Worm (Caenorhabditis elegans) whole organism, L4 larva: ENCODE data around the gene flp-26.
A peak's percentile ranks its signal among the peaks of the same experiment; 100 is the strongest.

Source experiments
- F10B5.3 ChIP-seq: sonication (generic microtip); optimal IDR thresholded peaks from 2 replicates; lab custom pipeline; 2016; ENCODE audit warnings: mild to moderate bottlenecking, missing genetic modification characterization, missing compliant biosample characterization
- F49E8.2 ChIP-seq: sonication (generic microtip); optimal IDR thresholded peaks from 2 replicates; lab custom pipeline; 2016; ENCODE audit warnings: missing compliant biosample characterization, mild to moderate bottlenecking, missing genetic modification characterization, borderline replicate concordance
- R02D3.7 ChIP-seq: fragments of 150-350 bp; sonication (generic microtip); optimal IDR thresholded peaks from 3 replicates; lab custom pipeline; 2014; ENCODE audit warnings: missing biosample characterization, missing genetic modification characterization
- T20F7.1 ChIP-seq: fragments of 200-800 bp; sonication (Bioruptor generic); optimal IDR thresholded peaks from 2 replicates; lab custom pipeline; 2018; ENCODE audit warnings: mild to moderate bottlenecking, missing genetic modification characterization, missing compliant biosample characterization
- T26A8.4 ChIP-seq: fragments of 200-800 bp; sonication (Bioruptor generic); IDR thresholded peaks from 2 replicates; pipeline ENCODE4 v1.3.6; 2022; ENCODE audit warnings: missing genetic modification characterization, missing compliant biosample characterization
- aha-1 ChIP-seq: fragments of 150-350 bp; peaks from one replicate; lab custom pipeline; 2014; ENCODE audit warnings: missing biosample characterization, missing genetic modification characterization
- ceh-20 ChIP-seq: fragments of 200-800 bp; sonication (Bioruptor generic); IDR thresholded peaks from 2 replicates; pipeline ENCODE4 v1.3.6; 2022; ENCODE audit warnings: missing genetic modification reagents, missing genetic modification characterization, missing compliant biosample characterization
- ctbp-1 ChIP-seq: fragments of 200-800 bp; sonication (Bioruptor generic); IDR thresholded peaks from 2 replicates; pipeline ENCODE4 v1.3.6; 2022; ENCODE audit warnings: missing genetic modification reagents, missing genetic modification characterization, missing compliant biosample characterization
- daf-12 ChIP-seq: fragments of 150-350 bp; optimal IDR thresholded peaks from 2 replicates; lab custom pipeline; 2014; ENCODE audit warnings: missing biosample characterization, missing genetic modification reagents, missing genetic modification characterization
- dmd-6 ChIP-seq: fragments of 200-800 bp; sonication (Bioruptor generic); IDR thresholded peaks from 2 replicates; pipeline ENCODE4 v1.3.6; 2022; ENCODE audit warnings: missing genetic modification reagents, missing genetic modification characterization, missing compliant biosample characterization
- dmd-8 ChIP-seq: fragments of 200-800 bp; sonication (Bioruptor generic); IDR thresholded peaks from 2 replicates; pipeline ENCODE4 v1.3.6; 2022; ENCODE audit warnings: missing genetic modification characterization, missing compliant biosample characterization
- dmd-9 ChIP-seq: fragments of 200-800 bp; sonication (Bioruptor generic); IDR thresholded peaks from 2 replicates; pipeline ENCODE4 v1.3.6; 2022; ENCODE audit warnings: missing genetic modification reagents, missing genetic modification characterization, missing compliant biosample characterization
- duxl-1 ChIP-seq: sonication (generic microtip); optimal IDR thresholded peaks from 2 replicates; lab custom pipeline; 2016; ENCODE audit warnings: mild to moderate bottlenecking, missing genetic modification characterization, moderate library complexity, missing compliant biosample characterization; ENCODE audit not compliant: poor library complexity
- dve-1 ChIP-seq: sonication (generic microtip); optimal IDR thresholded peaks from 2 replicates; lab custom pipeline; 2017; ENCODE audit warnings: antibody characterized with exemption, mild to moderate bottlenecking, missing genetic modification characterization, missing compliant biosample characterization; ENCODE audit not compliant: insufficient read depth
- egl-27 ChIP-seq: sonication (generic microtip); optimal IDR thresholded peaks from 3 replicates; lab custom pipeline; 2017; ENCODE audit warnings: missing biosample characterization, missing genetic modification reagents, missing genetic modification characterization
- gei-8 ChIP-seq: fragments of 200-800 bp; sonication (Bioruptor generic); optimal IDR thresholded peaks from 2 replicates; lab custom pipeline; 2018; ENCODE audit warnings: mild to moderate bottlenecking, missing genetic modification characterization, missing compliant biosample characterization
- hif-1 ChIP-seq, 2 experiments: sonication (generic microtip); optimal IDR thresholded peaks; 2 replicates each; lab custom pipeline; 2016 to 2017; ENCODE audit warnings: missing compliant biosample characterization in 2 of 2, missing genetic modification characterization in 2 of 2, missing genetic modification reagents in 2 of 2, missing genotype in 2 of 2, mild to moderate bottlenecking in 1 of 2
- hlh-11 ChIP-seq: fragments of 200-800 bp; sonication (Bioruptor generic); optimal IDR thresholded peaks from 2 replicates; lab custom pipeline; 2018; ENCODE audit warnings: mild to moderate bottlenecking, missing genetic modification characterization, missing compliant biosample characterization
- hlh-30 ChIP-seq: sonication (generic microtip); optimal IDR thresholded peaks from 2 replicates; lab custom pipeline; 2017; ENCODE audit warnings: antibody characterized with exemption, mild to moderate bottlenecking, missing genetic modification characterization, missing compliant biosample characterization; ENCODE audit not compliant: insufficient read depth
- jun-1 ChIP-seq: fragments of 150-350 bp; optimal IDR thresholded peaks from 2 replicates; lab custom pipeline; 2014; ENCODE audit warnings: missing biosample characterization, missing genetic modification reagents, missing genetic modification characterization
- lin-15B ChIP-seq: fragments of 150-350 bp; sonication (generic microtip); optimal IDR thresholded peaks from 3 replicates; lab custom pipeline; 2014; ENCODE audit warnings: missing biosample characterization, missing genetic modification characterization
- lin-29 ChIP-seq: fragments of 200-800 bp; sonication (Bioruptor generic); IDR thresholded peaks from 2 replicates; pipeline ENCODE4 v1.3.6; 2022; ENCODE audit warnings: missing genetic modification reagents, missing genetic modification characterization, missing compliant biosample characterization
- lsy-2 ChIP-seq, 2 experiments: fragments of 150-350 bp in 1 of 2; sonication (generic microtip) in 1 of 2; optimal IDR thresholded peaks; 2 replicates each; lab custom pipeline; 2014 to 2017; ENCODE audit warnings: missing biosample characterization in 2 of 2, missing genetic modification characterization in 2 of 2
- mdl-1 ChIP-seq, 2 experiments: fragments of 150-350 bp in 1 of 2; sonication (generic microtip) in 1 of 2; optimal IDR thresholded peaks; 2 replicates each; lab custom pipeline; 2014 to 2017; ENCODE audit warnings: missing biosample characterization in 2 of 2, missing genetic modification characterization in 2 of 2
- mep-1 ChIP-seq: fragments of 150-350 bp; sonication (generic microtip); optimal IDR thresholded peaks from 3 replicates; lab custom pipeline; 2014; ENCODE audit warnings: missing biosample characterization, missing genetic modification characterization
- mes-2 ChIP-seq: sonication (generic microtip); optimal IDR thresholded peaks from 2 replicates; lab custom pipeline; 2016; ENCODE audit warnings: missing genotype, mild to moderate bottlenecking, missing genetic modification characterization, missing compliant biosample characterization; ENCODE audit not compliant: poor library complexity, severe bottlenecking
- nhr-102 ChIP-seq: sonication (generic microtip); optimal IDR thresholded peaks from 2 replicates; lab custom pipeline; 2016; ENCODE audit warnings: mild to moderate bottlenecking, missing genetic modification characterization, moderate library complexity, missing compliant biosample characterization
- nhr-111 ChIP-seq: fragments of 200-800 bp; sonication (Bioruptor generic); optimal IDR thresholded peaks from 2 replicates; lab custom pipeline; 2018; ENCODE audit warnings: mild to moderate bottlenecking, missing genetic modification characterization, missing compliant biosample characterization
- nhr-237 ChIP-seq: sonication (generic microtip); optimal IDR thresholded peaks from 2 replicates; lab custom pipeline; 2017; ENCODE audit warnings: missing biosample characterization, missing genetic modification characterization
- nhr-25 ChIP-seq: sonication (generic microtip); optimal IDR thresholded peaks from 2 replicates; lab custom pipeline; 2017; ENCODE audit warnings: missing genetic modification characterization, mild to moderate bottlenecking, missing compliant biosample characterization, antibody characterized with exemption, moderate library complexity, borderline replicate concordance; ENCODE audit not compliant: insufficient read depth
- nhr-48 ChIP-seq: sonication (generic microtip); optimal IDR thresholded peaks from 2 replicates; lab custom pipeline; 2016; ENCODE audit warnings: mild to moderate bottlenecking, missing genetic modification characterization, missing compliant biosample characterization
- nhr-76 ChIP-seq: fragments of 150-350 bp; optimal IDR thresholded peaks from 2 replicates; lab custom pipeline; 2014; ENCODE audit warnings: missing biosample characterization, missing genetic modification characterization
- php-3 ChIP-seq: fragments of 200-800 bp; sonication (Bioruptor generic); IDR thresholded peaks from 2 replicates; pipeline ENCODE4 v1.3.6; 2022; ENCODE audit warnings: missing genetic modification reagents, missing genetic modification characterization, missing compliant biosample characterization
- rbr-2 ChIP-seq: sonication (generic microtip); optimal IDR thresholded peaks from 2 replicates; lab custom pipeline; 2016; ENCODE audit warnings: missing genotype, missing genetic modification characterization, missing compliant biosample characterization
- set-16 ChIP-seq: fragments of 200-800 bp; sonication (Bioruptor generic); IDR thresholded peaks from 2 replicates; pipeline ENCODE4 v1.3.6; 2022; ENCODE audit warnings: missing genetic modification reagents, missing genetic modification characterization, missing compliant biosample characterization
- skn-1 ChIP-seq: fragments of 150-350 bp; optimal IDR thresholded peaks from 2 replicates; lab custom pipeline; 2014; ENCODE audit warnings: missing biosample characterization, missing genetic modification characterization
- snpc-1.2 ChIP-seq: fragments of 200-800 bp; sonication (Bioruptor generic); IDR thresholded peaks from 2 replicates; pipeline ENCODE4 v1.3.6; 2022; ENCODE audit warnings: missing genetic modification reagents, missing genetic modification characterization, missing compliant biosample characterization
- snpc-4 ChIP-seq: fragments of 150-350 bp; optimal IDR thresholded peaks from 2 replicates; lab custom pipeline; 2014; ENCODE audit warnings: missing biosample characterization, missing genetic modification characterization
- tra-1 ChIP-seq: fragments of 200-800 bp; sonication (Bioruptor generic); IDR thresholded peaks from 2 replicates; pipeline ENCODE4 v1.3.6; 2022; ENCODE audit warnings: missing genetic modification reagents, missing genetic modification characterization, missing compliant biosample characterization
- unc-130 ChIP-seq: sonication (generic microtip); optimal IDR thresholded peaks from 2 replicates; lab custom pipeline; 2016; ENCODE audit warnings: missing genetic modification reagents, missing genetic modification characterization, missing compliant biosample characterization
- unc-39 ChIP-seq: sonication (generic microtip); optimal IDR thresholded peaks from 2 replicates; lab custom pipeline; 2017; ENCODE audit warnings: missing biosample characterization, missing genetic modification characterization
- unc-62 ChIP-seq, 3 experiments: fragments of 150-350 bp in 1 of 3; sonication (generic microtip); optimal IDR thresholded peaks in 2 of 3; peaks in 1 of 3; 1 replicate in 1 of 3; 2 replicates in 2 of 3; lab custom pipeline; 2014 to 2017; ENCODE audit warnings: missing biosample characterization in 3 of 3, missing genetic modification characterization in 3 of 3, missing genetic modification reagents in 3 of 3, missing genotype in 1 of 3
- zag-1 ChIP-seq: fragments of 150-350 bp; optimal IDR thresholded peaks from 2 replicates; lab custom pipeline; 2014; ENCODE audit warnings: missing biosample characterization, missing genetic modification characterization
- ztf-11 ChIP-seq: fragments of 150-350 bp; optimal IDR thresholded peaks from 2 replicates; lab custom pipeline; 2014; ENCODE audit warnings: missing biosample characterization, missing genetic modification characterization

Gene flp-26

ce11 chrX:7066003-7066402, 37.1 kb downstream of the flp-26 start:
- TF ChIP-seq T26A8.4 (peak; percentile 41; the same call in 1 of the 2 replicates), dmd-8 (no peak), unc-62 (GFP tag; optimal IDR thresholded peaks at IDR 0.05 in 1 of 2; lab: Kevin White, UChicago) (peak in 1 of 2 experiments; percentile 29), unc-62 (tag; optimal IDR thresholded peaks at IDR 0.05; lab: Kevin White, UChicago) (no peak), skn-1 (tag; lab: Kevin White, UChicago) (no peak), dve-1 (peak; percentile 9), T20F7.1 (peak; percentile 10), ceh-20 (GFP tag; lab: Robert Waterston, UW) (no peak), mep-1 (tag; lab: Kevin White, UChicago) (peak; percentile 8), lsy-2 (tag; optimal IDR thresholded peaks at IDR 0.05; lab: Kevin White, UChicago) (peak in 1 of 2 experiments; percentile 51), egl-27 (tag; lab: Kevin White, UChicago) (no peak), hlh-11 (no peak), nhr-102 (tag; lab: Kevin White, UChicago) (peak; percentile 9), aha-1 (tag; lab: Kevin White, UChicago) (peak; percentile 40)

- TF ChIP-seq mes-2 (tag; lab: Kevin White, UChicago) (peak; percentile 0), set-16 (GFP tag; lab: Robert Waterston, UW) (peak; percentile 55; the same call in 1 of the 2 replicates), aha-1 (tag; lab: Kevin White, UChicago) (peak; percentile 13), hlh-30 (tag; lab: Kevin White, UChicago) (no peak)
Measured at ce11 chrX:7067250-7067958, 38.5 kb downstream of the flp-26 start.

ce11 chrX:7068400-7068799, 39.5 kb downstream of the flp-26 start, which contains the start of gene pdi-6:
pdi-6 (minus strand) TSS chrX:7068563.
- TF ChIP-seq php-3 (peak; percentile 80), lin-15B (tag; lab: Kevin White, UChicago) (peak; percentile 86), dmd-6 (GFP tag; lab: Robert Waterston, UW) (peak; percentile 92), hif-1 (tag; optimal IDR thresholded peaks at IDR 0.05; lab: Kevin White, UChicago) (peak; percentile 26 to 86), hlh-11 (peak; percentile 94), jun-1 (tag; lab: Kevin White, UChicago) (peak; percentile 58), T20F7.1 (peak; percentile 84), hlh-30 (tag; lab: Kevin White, UChicago) (peak; percentile 90), nhr-25 (tag; lab: Kevin White, UChicago) (peak; percentile 73), nhr-48 (tag; lab: Kevin White, UChicago) (peak; percentile 78), snpc-1.2 (GFP tag; lab: Robert Waterston, UW) (no peak), tra-1 (GFP tag; lab: Robert Waterston, UW) (peak; percentile 81), nhr-111 (GFP tag; lab: Kevin White, UChicago) (no peak), F10B5.3 (tag; lab: Kevin White, UChicago) (peak; percentile 64), gei-8 (GFP tag; lab: Kevin White, UChicago) (no peak), nhr-76 (no peak), R02D3.7 (no peak), snpc-4 (tag; lab: Kevin White, UChicago) (no peak), dmd-8 (no peak), lin-29 (GFP tag; lab: Robert Waterston, UW) (peak; percentile 67; the same call in 1 of the 2 replicates), zag-1 (tag; lab: Kevin White, UChicago) (no peak), mdl-1 (tag; optimal IDR thresholded peaks at IDR 0.05; lab: Kevin White, UChicago) (peak; percentile 51 to 82), ctbp-1 (0 out of 2 replicates have a peak, but pooled peaks have one; percentile 30), ztf-11 (no peak), F49E8.2 (tag; lab: Kevin White, UChicago) (no peak), rbr-2 (tag; lab: Kevin White, UChicago) (peak; percentile 89), unc-130 (GFP tag; lab: Kevin White, UChicago) (peak; percentile 18), daf-12 (no peak), nhr-237 (tag; lab: Kevin White, UChicago) (no peak), unc-39 (tag; lab: Kevin White, UChicago) (no peak), T26A8.4 (no peak), duxl-1 (peak; percentile 49), dmd-9 (GFP tag; lab: Robert Waterston, UW) (peak; percentile 96)
